Worm (Caenorhabditis elegans): ENCODE data around the gene lin-9.

Gene lin-9

DNA sequence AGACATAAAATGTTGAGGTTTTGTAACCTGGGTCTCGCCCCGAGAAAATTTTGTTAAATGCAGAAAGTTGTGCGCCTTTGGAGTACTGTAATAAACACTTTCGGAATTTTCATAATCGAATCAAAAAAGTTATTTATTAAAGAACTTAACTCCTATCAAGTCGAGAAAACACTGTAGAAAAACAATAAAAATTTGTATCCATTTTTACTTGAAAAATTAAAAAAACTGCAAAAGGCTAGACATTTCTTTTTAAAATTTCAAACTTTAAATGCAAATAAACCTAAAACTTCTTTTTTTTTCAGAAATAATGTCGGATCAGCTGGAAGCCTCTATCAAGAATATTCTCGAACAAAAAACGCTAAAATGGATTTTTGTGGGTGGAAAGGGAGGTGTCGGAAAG lies 9.1 kb downstream of the lin-9 start, which contains the start of gene asna-1:
Gene asna-1, plus strand, starts transcription at position 301 of the 400 bp plus-strand sequence.
- no peak for TF ChIP-seq xbp-1 (tag; optimal IDR thresholded peaks at IDR 0.05)
- TF ChIP-seq elt-2 (tag; optimal IDR thresholded peaks at IDR 0.05): no peak
- TF ChIP-seq unc-62 (GFP tag; optimal IDR thresholded peaks at IDR 0.05): no peak
- TF ChIP-seq nhr-76 (tag; optimal IDR thresholded peaks at IDR 0.05): no peak
- no peak for TF ChIP-seq ceh-88 (GFP tag; IDR thresholded peaks at IDR 0.05)
- no peak for TF ChIP-seq C04F5.9 (tag; optimal IDR thresholded peaks at IDR 0.05)
- no peak for TF ChIP-seq mep-1 (tag; optimal IDR thresholded peaks at IDR 0.05)
- no peak for TF ChIP-seq pax-3 (tag; optimal IDR thresholded peaks at IDR 0.05)
- TF ChIP-seq pqm-1 (tag; optimal IDR thresholded peaks at IDR 0.05): no peak
- TF ChIP-seq pag-3 (tag; optimal IDR thresholded peaks at IDR 0.05; ENCODE audit: borderline replicate concordance, insufficient read depth): no peak

DNA sequence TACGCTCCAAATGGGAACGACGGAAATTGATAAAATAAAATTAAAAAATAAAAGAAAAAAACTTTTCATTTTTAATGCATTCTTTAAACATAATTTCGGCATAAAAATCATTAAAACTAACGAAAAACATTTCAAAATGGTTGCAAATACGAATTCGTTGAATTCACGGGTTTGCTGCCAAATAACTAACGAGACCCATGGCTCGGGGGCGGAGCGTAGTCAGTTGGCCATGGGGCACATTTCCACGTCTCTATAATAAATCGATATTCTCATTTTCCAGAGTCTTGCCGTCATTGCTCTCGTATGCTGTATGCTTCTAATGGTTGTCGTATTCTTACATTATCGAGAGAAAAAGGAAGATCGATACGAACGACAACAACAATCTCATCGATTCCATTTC lies 10.5 kb downstream of the lin-9 start, which contains the start of gene ZK637.4:
Gene ZK637.4, plus strand, starts transcription at position 301 of the 400 bp plus-strand sequence.
- no peak for TF ChIP-seq vab-15 (tag; optimal IDR thresholded peaks at IDR 0.05)
- TF ChIP-seq ceh-63 (GFP tag; optimal IDR thresholded peaks at IDR 0.05): no peak
- no peak for TF ChIP-seq mep-1 (tag; optimal IDR thresholded peaks at IDR 0.05)
- no peak for TF ChIP-seq fkh-10 (GFP tag; optimal IDR thresholded peaks at IDR 0.05)
- no peak for TF ChIP-seq ceh-90 (tag; optimal IDR thresholded peaks at IDR 0.05)
- TF ChIP-seq C34B4.2 (tag; optimal IDR thresholded peaks at IDR 0.05): no peak
- TF ChIP-seq pqm-1 (tag; optimal IDR thresholded peaks at IDR 0.05): no peak
- TF ChIP-seq fos-1 (tag; optimal IDR thresholded peaks at IDR 0.05): no peak
- TF ChIP-seq Y116A8C.19 (tag; optimal IDR thresholded peaks at IDR 0.05; ENCODE audit: borderline replicate concordance): no peak
- TF ChIP-seq ceh-82 (tag; optimal IDR thresholded peaks at IDR 0.05): no peak
- no peak for TF ChIP-seq irx-1 (tag; optimal IDR thresholded peaks at IDR 0.05)
- TF ChIP-seq snpc-4 (tag; optimal IDR thresholded peaks at IDR 0.05): no peak
- TF ChIP-seq sup-37 (GFP tag; optimal IDR thresholded peaks at IDR 0.05): no peak
- no peak for TF ChIP-seq C04F5.9 (tag; optimal IDR thresholded peaks at IDR 0.05)
- TF ChIP-seq mef-2 (tag; optimal IDR thresholded peaks at IDR 0.05): no peak
- TF ChIP-seq sox-4 (tag; optimal IDR thresholded peaks at IDR 0.05): no peak
- no peak for TF ChIP-seq unc-62 (GFP tag; optimal IDR thresholded peaks at IDR 0.05)
- no peak for TF ChIP-seq elt-3 (tag; optimal IDR thresholded peaks at IDR 0.05)
- no peak for TF ChIP-seq hpl-2 (GFP tag; optimal IDR thresholded peaks at IDR 0.05)
- TF ChIP-seq pax-3 (tag; optimal IDR thresholded peaks at IDR 0.05): no peak

DNA sequence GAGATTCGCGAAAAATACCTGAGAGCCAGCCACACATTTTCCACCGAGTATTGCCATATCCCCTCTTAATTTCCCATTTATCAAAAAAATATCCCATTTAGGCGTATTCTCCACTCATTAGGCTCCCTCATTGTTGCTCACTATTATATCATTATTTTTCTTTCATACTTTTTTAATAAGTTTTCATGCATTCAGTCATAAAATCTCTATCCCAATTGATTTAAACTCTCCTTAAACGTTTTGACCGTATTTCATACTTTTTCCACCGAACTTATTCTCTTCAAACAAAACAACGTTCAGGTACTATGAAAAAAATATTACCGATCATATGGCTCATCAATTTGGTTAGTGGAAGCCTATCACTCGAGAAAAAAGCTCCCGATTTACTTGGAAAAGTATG lies 14.0 kb downstream of the lin-9 start, which contains the start of gene lnkn-1:
Gene lnkn-1, plus strand, starts transcription at position 301 of the 400 bp plus-strand sequence.
- no peak for TF ChIP-seq alr-1 (tag; optimal IDR thresholded peaks at IDR 0.05; ENCODE audit: borderline replicate concordance)
- no peak for TF ChIP-seq aly-2 (tag; optimal IDR thresholded peaks at IDR 0.05)
- TF ChIP-seq nhr-85 (tag): peak; percentile 18
- TF ChIP-seq fos-1 (tag; optimal IDR thresholded peaks at IDR 0.05): no peak

DNA sequence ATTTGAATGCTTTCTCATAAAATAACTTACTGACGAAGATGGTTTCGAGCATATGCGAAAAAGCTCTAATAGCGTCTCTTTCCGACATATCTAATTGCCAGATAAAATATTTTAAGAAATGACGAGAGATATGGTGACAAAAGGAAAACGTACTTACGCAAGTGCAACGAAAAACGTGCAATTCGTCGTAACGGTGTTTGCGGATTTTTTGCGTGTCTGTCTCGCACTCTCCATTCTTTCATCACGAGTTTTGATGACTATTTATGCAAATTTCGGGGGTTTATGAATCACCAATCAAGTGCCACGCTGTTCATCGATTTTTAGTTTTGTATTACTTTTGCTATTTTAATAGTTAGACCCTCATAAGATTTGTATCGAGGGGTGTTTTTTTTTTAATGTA lies 15.0 kb downstream of the lin-9 start, which contains the start of gene ZK637.14:
Gene ZK637.14, minus strand, starts transcription at position 201 of the 400 bp plus-strand sequence.
- peak; percentile 76 for TF ChIP-seq snu-23 (GFP tag; optimal IDR thresholded peaks at IDR 0.05)
- TF ChIP-seq efl-3 (GFP tag; optimal IDR thresholded peaks at IDR 0.05): no peak
- no peak for TF ChIP-seq egl-27 (tag; optimal IDR thresholded peaks at IDR 0.05)
- peak; percentile 33 for TF ChIP-seq xbp-1 (tag; optimal IDR thresholded peaks at IDR 0.05)
- peak; percentile 56 for TF ChIP-seq nhr-47 (tag; optimal IDR thresholded peaks at IDR 0.05)
- peak; percentile 41 for TF ChIP-seq C04F5.9 (tag; optimal IDR thresholded peaks at IDR 0.05)
- no peak for TF ChIP-seq pag-3 (tag; optimal IDR thresholded peaks at IDR 0.05; ENCODE audit: borderline replicate concordance, insufficient read depth)
- peak; percentile 38 for TF ChIP-seq C16A3.4 (tag; optimal IDR thresholded peaks at IDR 0.05)
- peak; percentile 60 for TF ChIP-seq fkh-8 (tag; optimal IDR thresholded peaks at IDR 0.05)
- TF ChIP-seq lin-14 (GFP tag; optimal IDR thresholded peaks at IDR 0.05): no peak
- TF ChIP-seq swsn-7 (tag; optimal IDR thresholded peaks at IDR 0.05): peak; percentile 55
- no peak for TF ChIP-seq fkh-4 (tag; optimal IDR thresholded peaks at IDR 0.05; ENCODE audit: borderline replicate concordance)
- TF ChIP-seq lir-3 (tag; optimal IDR thresholded peaks at IDR 0.05; ENCODE audit: poor library complexity): peak; percentile 39
- TF ChIP-seq skn-1 (tag; optimal IDR thresholded peaks at IDR 0.05): peak; percentile 89
- no peak for TF ChIP-seq ceh-90 (tag; optimal IDR thresholded peaks at IDR 0.05)
- no peak for TF ChIP-seq sptf-1 (tag; optimal IDR thresholded peaks at IDR 0.05)
- peak; percentile 87 for TF ChIP-seq mep-1 (tag; optimal IDR thresholded peaks at IDR 0.05)
- TF ChIP-seq lin-39 (tag; optimal IDR thresholded peaks at IDR 0.05): no peak
- peak; percentile 1 for TF ChIP-seq nhr-90 (tag; optimal IDR thresholded peaks at IDR 0.05; ENCODE audit: poor library complexity)
- TF ChIP-seq elt-2 (tag; optimal IDR thresholded peaks at IDR 0.05): no peak
- TF ChIP-seq ces-1 (GFP tag; optimal IDR thresholded peaks at IDR 0.05): no peak
- no peak for TF ChIP-seq nhr-77 (tag; optimal IDR thresholded peaks at IDR 0.05)
- peak; percentile 60 to 69 (median 60) for TF ChIP-seq dpl-1 (GFP tag; optimal IDR thresholded peaks at IDR 0.05)
- TF ChIP-seq ztf-4 (tag; optimal IDR thresholded peaks at IDR 0.05): no peak
- TF ChIP-seq sox-4 (tag; optimal IDR thresholded peaks at IDR 0.05): no peak
- no peak for TF ChIP-seq alr-1 (tag; optimal IDR thresholded peaks at IDR 0.05; ENCODE audit: borderline replicate concordance)
